Fruit fly (Drosophila melanogaster) whole organism, embryonic: ENCODE measurements around the gene Elp6.

Experiments used
- Antp ChIP-seq: fragments of 200-800 bp; sonication (Bioruptor generic); optimal IDR thresholded peaks from 3 replicates; lab custom pipeline; 2016; ENCODE audit warnings: missing biosample characterization, missing genetic modification characterization
- CG10147 ChIP-seq: fragments of 200-800 bp; sonication (Bioruptor generic); optimal IDR thresholded peaks from 2 replicates; lab custom pipeline; 2019; ENCODE audit warnings: missing biosample characterization, mild to moderate bottlenecking, missing genetic modification characterization, moderate library complexity
- CG10209 ChIP-seq: fragments of 200-800 bp; sonication (Bioruptor generic); optimal IDR thresholded peaks from 3 replicates; lab custom pipeline; 2017; ENCODE audit warnings: missing biosample characterization, mild to moderate bottlenecking, missing genetic modification characterization, missing genetic modification reagents
- CG10267 ChIP-seq: fragments of 200-800 bp; sonication (Bioruptor generic); optimal IDR thresholded peaks from 2 replicates; lab custom pipeline; 2018; ENCODE audit warnings: missing biosample characterization, mild to moderate bottlenecking, missing genetic modification characterization, moderate library complexity
- CG11504 ChIP-seq: fragments of 200-800 bp; sonication (Bioruptor generic); optimal IDR thresholded peaks from 3 replicates; lab custom pipeline; 2019; ENCODE audit warnings: missing biosample characterization, mild to moderate bottlenecking, missing genetic modification characterization, moderate library complexity
- CG11723 ChIP-seq: fragments of 200-800 bp; sonication (Bioruptor generic); optimal IDR thresholded peaks from 2 replicates; lab custom pipeline; 2017; ENCODE audit warnings: missing biosample characterization, mild to moderate bottlenecking, missing genetic modification characterization
- CG12769 ChIP-seq: fragments of 200-800 bp; sonication (Bioruptor generic); optimal IDR thresholded peaks from 2 replicates; lab custom pipeline; 2019; ENCODE audit warnings: missing biosample characterization, mild to moderate bottlenecking, missing genetic modification characterization, moderate library complexity
- CG15601 ChIP-seq: fragments of 200-800 bp; sonication (Bioruptor generic); optimal IDR thresholded peaks from 3 replicates; lab custom pipeline; 2019; ENCODE audit warnings: missing biosample characterization, mild to moderate bottlenecking, missing genetic modification characterization, moderate library complexity
- CG17361 ChIP-seq: fragments of 200-800 bp; sonication (Bioruptor generic); IDR thresholded peaks from 3 replicates; pipeline ENCODE4 v1.3.6; 2022; ENCODE audit warnings: missing biosample characterization, missing genetic modification characterization
- CG2875 ChIP-seq: fragments of 200-800 bp; sonication (Bioruptor generic); optimal IDR thresholded peaks from 2 replicates; lab custom pipeline; 2017; ENCODE audit warnings: missing biosample characterization, mild to moderate bottlenecking, missing genetic modification characterization, missing genetic modification reagents
- CG3407 ChIP-seq: fragments of 200-800 bp; sonication (Bioruptor generic); optimal IDR thresholded peaks from 2 replicates; lab custom pipeline; 2018; ENCODE audit warnings: missing biosample characterization, mild to moderate bottlenecking, missing genetic modification characterization
- CG34422 ChIP-seq: fragments of 200-800 bp; sonication (Bioruptor generic); IDR thresholded peaks from 3 replicates; pipeline ENCODE4 v1.3.6; 2022; ENCODE audit warnings: missing biosample characterization, missing genetic modification characterization
- CG4617 ChIP-seq: fragments of 200-800 bp; sonication (Bioruptor generic); optimal IDR thresholded peaks from 3 replicates; lab custom pipeline; 2016; ENCODE audit warnings: missing biosample characterization, missing genetic modification characterization, borderline replicate concordance
- CG7372 ChIP-seq: fragments of 200-800 bp; sonication (Bioruptor generic); IDR thresholded peaks from 2 replicates; pipeline ENCODE4 v1.3.6; 2022; ENCODE audit warnings: missing biosample characterization, missing genetic modification characterization
- CG8290 ChIP-seq, 3 experiments: fragments of 200-800 bp; sonication (Bioruptor generic); optimal IDR thresholded peaks; 2 replicates each; lab custom pipeline; 2016 to 2019; ENCODE audit warnings: missing biosample characterization in 3 of 3, missing genetic modification characterization in 3 of 3, mild to moderate bottlenecking in 2 of 3, moderate library complexity in 1 of 3
- CoRest ChIP-seq: fragments of 200-800 bp; sonication (Bioruptor generic); optimal IDR thresholded peaks from 3 replicates; lab custom pipeline; 2018; ENCODE audit warnings: missing biosample characterization, mild to moderate bottlenecking, missing genetic modification characterization, moderate library complexity
- Dip3 ChIP-seq: fragments of 200-800 bp; sonication (Bioruptor generic); optimal IDR thresholded peaks from 3 replicates; lab custom pipeline; 2016; ENCODE audit warnings: missing biosample characterization, missing genetic modification characterization
- HLHmδ ChIP-seq: fragments of 200-800 bp; sonication (Bioruptor generic); optimal IDR thresholded peaks from 2 replicates; lab custom pipeline; 2018; ENCODE audit warnings: missing biosample characterization, mild to moderate bottlenecking, missing genetic modification characterization, moderate library complexity
- Hmr ChIP-seq: fragments of 200-800 bp; sonication (Bioruptor generic); optimal IDR thresholded peaks from 3 replicates; lab custom pipeline; 2017; ENCODE audit warnings: mild to moderate bottlenecking, missing biosample characterization, missing genetic modification reagents, missing genetic modification characterization
- Hr3 ChIP-seq: fragments of 200-800 bp; sonication (Bioruptor generic); optimal IDR thresholded peaks from 3 replicates; lab custom pipeline; 2016; ENCODE audit warnings: missing biosample characterization, missing genetic modification characterization
- Jarid2 ChIP-seq: fragments of 200-800 bp; sonication (Bioruptor generic); optimal IDR thresholded peaks from 3 replicates; lab custom pipeline; 2017; ENCODE audit warnings: mild to moderate bottlenecking, missing biosample characterization, missing genetic modification reagents, missing genetic modification characterization
- Med ChIP-seq: fragments of 200-800 bp; sonication (Bioruptor generic); peaks from one replicate; lab custom pipeline; 2016; ENCODE audit warnings: missing biosample characterization, missing genetic modification characterization, mild to moderate bottlenecking, inconsistent platforms, moderate library complexity
- PHDP ChIP-seq: fragments of 200-800 bp; sonication (Bioruptor generic); optimal IDR thresholded peaks from 3 replicates; lab custom pipeline; 2018; ENCODE audit warnings: missing biosample characterization, mild to moderate bottlenecking, missing genetic modification characterization, moderate library complexity
- Rfx ChIP-seq: fragments of 200-800 bp; sonication (Bioruptor generic); IDR thresholded peaks from 2 replicates; pipeline ENCODE4 v1.3.6; 2022; ENCODE audit warnings: missing biosample characterization, missing genetic modification characterization
- Trl ChIP-seq, 3 experiments: fragments of >200 bp in 2 of 3; fragments of 200-800 bp in 1 of 3; sonication (Bioruptor generic) in 1 of 3; optimal IDR thresholded peaks; 2 replicates in 1 of 3; 3 replicates in 2 of 3; lab custom pipeline; 2016 to 2017; ENCODE audit warnings: missing biosample characterization in 1 of 3, missing genetic modification characterization in 1 of 3
- ap ChIP-seq: fragments of 200-800 bp; sonication (Bioruptor generic); IDR thresholded peaks from 2 replicates; pipeline ENCODE4 v1.3.6; 2022; ENCODE audit warnings: missing biosample characterization, missing genetic modification characterization
- crol ChIP-seq: fragments of 200-800 bp; sonication (Bioruptor generic); IDR thresholded peaks from 2 replicates; pipeline ENCODE4 v1.3.6; 2022; ENCODE audit warnings: missing biosample characterization, missing genetic modification characterization
- esg ChIP-seq: fragments of 200-800 bp; sonication (Bioruptor generic); conservative IDR thresholded peaks from 2 replicates; pipeline ENCODE4 v1.3.6; 2022; ENCODE audit warnings: missing biosample characterization, missing genetic modification characterization
- gsb ChIP-seq: fragments of 200-800 bp; sonication (Bioruptor generic); IDR thresholded peaks from 2 replicates; pipeline ENCODE4 v1.3.6; 2022; ENCODE audit warnings: missing biosample characterization, missing genetic modification characterization
- h ChIP-seq: fragments of >200 bp; optimal IDR thresholded peaks from 2 replicates; lab custom pipeline; 2017
- hkb ChIP-seq, 2 experiments: fragments of 200-800 bp in 1 of 2; fragments of >200 bp in 1 of 2; sonication (Bioruptor generic) in 1 of 2; IDR thresholded peaks in 1 of 2; optimal IDR thresholded peaks in 1 of 2; 2 replicates each; pipeline versions ENCODE4 v1.3.6 to Lab custom; 2017 to 2022; ENCODE audit warnings: missing biosample characterization in 1 of 2, missing genetic modification characterization in 1 of 2
- insv ChIP-seq, 2 experiments: fragments of 200-800 bp; sonication (Bioruptor generic); optimal IDR thresholded peaks; 3 replicates each; lab custom pipeline; 2016 to 2018; ENCODE audit warnings: missing biosample characterization in 2 of 2, missing genetic modification characterization in 2 of 2
- inv ChIP-seq: fragments of 200-800 bp; sonication (Bioruptor generic); IDR thresholded peaks from 2 replicates; pipeline ENCODE4 v1.3.6; 2022; ENCODE audit warnings: missing biosample characterization, missing genetic modification characterization; ENCODE audit not compliant: partially characterized antibody
- p53 ChIP-seq: fragments of 200-800 bp; sonication (Bioruptor generic); optimal IDR thresholded peaks from 2 replicates; lab custom pipeline; 2016; ENCODE audit warnings: missing biosample characterization, missing genetic modification characterization
- schlank ChIP-seq: fragments of 200-800 bp; sonication (Bioruptor generic); optimal IDR thresholded peaks from 2 replicates; lab custom pipeline; 2018; ENCODE audit warnings: missing biosample characterization, mild to moderate bottlenecking, missing genetic modification characterization
- sens ChIP-seq: fragments of 200-800 bp; sonication (Bioruptor generic); peaks from one replicate; lab custom pipeline; 2016; ENCODE audit warnings: missing biosample characterization, missing genetic modification characterization
- shn ChIP-seq: fragments of 200-800 bp; sonication (Bioruptor generic); optimal IDR thresholded peaks from 3 replicates; lab custom pipeline; 2016; ENCODE audit warnings: missing biosample characterization, missing genetic modification characterization
- slbo ChIP-seq: fragments of 200-800 bp; sonication (Bioruptor generic); IDR thresholded peaks from 2 replicates; pipeline ENCODE4 v1.3.6; 2022; ENCODE audit warnings: missing biosample characterization, missing genetic modification characterization
- stc ChIP-seq: fragments of 200-800 bp; sonication (Bioruptor generic); IDR thresholded peaks from 2 replicates; pipeline ENCODE4 v1.3.6; 2022; ENCODE audit warnings: missing biosample characterization, missing genetic modification characterization
- tll ChIP-seq, 2 experiments: fragments of 200-800 bp in 1 of 2; fragments of >200 bp in 1 of 2; sonication (Bioruptor generic) in 1 of 2; optimal IDR thresholded peaks; 2 replicates each; lab custom pipeline; 2017 to 2019; ENCODE audit warnings: missing biosample characterization in 2 of 2, missing genetic modification characterization in 2 of 2, mild to moderate bottlenecking in 1 of 2, moderate library complexity in 1 of 2
- tx ChIP-seq: fragments of 200-800 bp; sonication (Bioruptor generic); optimal IDR thresholded peaks from 2 replicates; lab custom pipeline; 2016; ENCODE audit warnings: missing biosample characterization, missing genetic modification characterization
- unc-4 ChIP-seq: fragments of 200-800 bp; sonication (Bioruptor generic); IDR thresholded peaks from 2 replicates; pipeline ENCODE4 v1.3.6; 2022; ENCODE audit warnings: missing biosample characterization, missing genetic modification characterization; ENCODE audit not compliant: partially characterized antibody
- vvl ChIP-seq: fragments of 200-800 bp; sonication (Bioruptor generic); IDR thresholded peaks from 2 replicates; pipeline ENCODE4 v1.3.6; 2022; ENCODE audit warnings: missing biosample characterization, missing genetic modification characterization
- wek ChIP-seq: fragments of 200-800 bp; sonication (Bioruptor generic); optimal IDR thresholded peaks from 3 replicates; lab custom pipeline; 2018; ENCODE audit warnings: missing biosample characterization, mild to moderate bottlenecking, missing genetic modification characterization, moderate library complexity
- z ChIP-seq: fragments of 200-800 bp; sonication (Bioruptor generic); IDR thresholded peaks from 3 replicates; pipeline ENCODE4 v1.3.6; 2022; ENCODE audit warnings: missing biosample characterization, missing genetic modification characterization

The Elp6 gene

dm6 chr3R:13381744-13382435 is 15.2 kb upstream of the Elp6 start, which contains the start of the genes mRpS21 and Droj2 (continued):
- TF ChIP-seq tll (GFP tag; optimal IDR thresholded peaks at IDR 0.05; lab: Kevin White, UChicago) = peak in 1 of 2 experiments; percentile 28
- peak; percentile 43 for TF ChIP-seq CG4617 (GFP tag; lab: Kevin White, UChicago)
- peak; percentile 41 for TF ChIP-seq Hr3 (GFP tag; lab: Kevin White, UChicago)
- TF ChIP-seq Jarid2 (GFP tag; lab: Kevin White, UChicago) = peak; percentile 29
- TF ChIP-seq inv (GFP tag; lab: Robert Waterston, UW) = 0 out of 2 replicates have a peak, but pooled peaks have one; percentile 5
- peak; percentile 0 for TF ChIP-seq wek (GFP tag; lab: Kevin White, UChicago)
- no peak for TF ChIP-seq shn
- TF ChIP-seq CG17361 (GFP tag; lab: Robert Waterston, UW) = peak; percentile 77
- TF ChIP-seq p53 (GFP tag; lab: Kevin White, UChicago) = no peak
- TF ChIP-seq sens (GFP tag; lab: Kevin White, UChicago) = peak; percentile 92
- peak; percentile 28 for TF ChIP-seq CG8290 (GFP tag; optimal IDR thresholded peaks at IDR 0.05; lab: Kevin White, UChicago)
- peak in 1 of 2 experiments; percentile 17 for TF ChIP-seq CG8290 (tag; optimal IDR thresholded peaks at IDR 0.05; lab: Kevin White, UChicago)
- TF ChIP-seq CG2875 = no peak
- TF ChIP-seq Antp (GFP tag; lab: Kevin White, UChicago) = peak; percentile 26
- TF ChIP-seq CG7372 (GFP tag; lab: Robert Waterston, UW) = 0 out of 2 replicates have a peak, but pooled peaks have one; percentile 29
- peak; percentile 70 for TF ChIP-seq CG15601 (tag; lab: Kevin White, UChicago)
- peak; percentile 23; the same call in 1 of the 2 replicates for TF ChIP-seq esg (GFP tag; lab: Robert Waterston, UW)
- TF ChIP-seq gsb (GFP tag; lab: Robert Waterston, UW) = no peak
- peak; percentile 63 for TF ChIP-seq Hmr
- TF ChIP-seq CG10147 (GFP tag; lab: Kevin White, UChicago) = peak; percentile 60
- no peak for TF ChIP-seq h (lab: Kevin White, UChicago)
- peak; percentile 44 for TF ChIP-seq Dip3
- peak; percentile 60 for TF ChIP-seq CG10267
- TF ChIP-seq, all 482 proteins: peak for 222

- TF ChIP-seq Trl (optimal IDR thresholded peaks at IDR 0.05; lab: Kevin White, UChicago) (peak; percentile 36 to 52), Trl (GFP tag; optimal IDR thresholded peaks at IDR 0.05; lab: Kevin White, UChicago) (no peak), Hmr (no peak), z (GFP tag; lab: Robert Waterston, UW) (0 out of 3 replicates have a peak, but pooled peaks have one; percentile 32), hkb (optimal IDR thresholded peaks at IDR 0.05; lab: Kevin White, UChicago) (no peak), hkb (GFP tag; IDR thresholded peaks at IDR 0.05; lab: Robert Waterston, UW) (0 out of 2 replicates have a peak, but pooled peaks have one; percentile 28)
Observed at dm6 chr3R:13379675-13380074, 13.0 kb upstream of the Elp6 start, which contains the start of the genes CG9813 and CG8870. TSS of gene CG9813 (minus strand) at chr3R:13379775. TSS of gene CG8870 (plus strand) at chr3R:13379842.

- TF ChIP-seq vvl = no peak
- TF ChIP-seq CG34422 (GFP tag; lab: Robert Waterston, UW) = no peak
- TF ChIP-seq stc (GFP tag; lab: Robert Waterston, UW) = no peak
- TF ChIP-seq CG11504 = peak; percentile 62
- no peak for TF ChIP-seq unc-4 (GFP tag; lab: Robert Waterston, UW)
- no peak for TF ChIP-seq tx (GFP tag; lab: Kevin White, UChicago)
- no peak for TF ChIP-seq schlank
- no peak for TF ChIP-seq insv (GFP tag; optimal IDR thresholded peaks at IDR 0.05; lab: Kevin White, UChicago)
- peak; percentile 5 for TF ChIP-seq Med (GFP tag; lab: Kevin White, UChicago)
- no peak for TF ChIP-seq CG11723 (GFP tag; lab: Kevin White, UChicago)
- peak; percentile 59 for TF ChIP-seq CG12769
- no peak for TF ChIP-seq HLHmδ
- TF ChIP-seq CoRest = peak; percentile 2
- no peak for TF ChIP-seq ap (GFP tag; lab: Robert Waterston, UW)
- no peak for TF ChIP-seq Rfx
- no peak for TF ChIP-seq CG3407
- TF ChIP-seq sens (GFP tag; lab: Kevin White, UChicago) = peak; percentile 69
- no peak for TF ChIP-seq crol (GFP tag; lab: Robert Waterston, UW)
- no peak for TF ChIP-seq CG10209 (GFP tag; lab: Kevin White, UChicago)
- TF ChIP-seq slbo = no peak
- peak; percentile 5 for TF ChIP-seq PHDP (tag; lab: Kevin White, UChicago)
Observed at dm6 chr3R:13374913-13375312, 8.2 kb upstream of the Elp6 start.
